Fruit fly (Drosophila melanogaster): ENCODE data around the gene SclB.

DNA sequence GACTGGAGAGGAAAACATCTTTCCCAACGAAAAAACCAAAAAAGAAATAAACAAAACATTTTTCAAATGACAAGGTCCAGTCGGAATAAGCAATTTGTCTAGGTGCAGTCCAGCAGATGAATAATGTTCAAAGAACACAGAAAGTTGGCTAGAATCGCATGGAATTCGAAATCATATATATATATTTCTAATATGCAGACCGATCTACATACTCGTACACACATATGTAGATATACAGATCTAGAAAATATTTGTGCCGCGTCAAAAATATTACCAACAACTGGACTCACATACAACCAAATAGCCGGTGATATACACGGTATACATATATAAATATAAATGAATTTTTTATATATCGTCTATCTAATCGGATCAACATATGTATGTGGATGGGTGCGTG, 1.9 kb downstream of the SclB start:
- TF ChIP-seq CG14655 (GFP tag; optimal IDR thresholded peaks at IDR 0.05) (no peak), CG13204 (GFP tag; optimal IDR thresholded peaks at IDR 0.05) (no peak), EcR (GFP tag; optimal IDR thresholded peaks at IDR 0.05) (no peak), Ets98B (GFP tag; IDR thresholded peaks at IDR 0.05) (no peak)
